Fruit fly (Drosophila melanogaster) whole organism: ENCODE results near the gene CG13599.

Experiments
- CG8478 ChIP-seq: fragments of >200 bp; optimal IDR thresholded peaks from 2 replicates; lab custom pipeline; 2018; ENCODE audit warnings: inconsistent platforms
- Dll ChIP-seq: fragments of >200 bp; optimal IDR thresholded peaks from 2 replicates; lab custom pipeline; 2017
- EcR ChIP-seq, 2 experiments: fragments of >200 bp; optimal IDR thresholded peaks; 2 replicates each; lab custom pipeline; 2017; ENCODE audit warnings: missing biosample characterization in 2 of 2, missing genetic modification characterization in 2 of 2, missing genetic modification reagents in 2 of 2
- pan ChIP-seq: fragments of >200 bp; optimal IDR thresholded peaks from 2 replicates; lab custom pipeline; 2017
- psq ChIP-seq: fragments of >200 bp; optimal IDR thresholded peaks from 2 replicates; lab custom pipeline; 2017
- usp ChIP-seq: fragments of >200 bp; optimal IDR thresholded peaks from 2 replicates; lab custom pipeline; 2017; ENCODE audit warnings: missing biosample characterization, missing genetic modification characterization, mixed read lengths

DNA sequence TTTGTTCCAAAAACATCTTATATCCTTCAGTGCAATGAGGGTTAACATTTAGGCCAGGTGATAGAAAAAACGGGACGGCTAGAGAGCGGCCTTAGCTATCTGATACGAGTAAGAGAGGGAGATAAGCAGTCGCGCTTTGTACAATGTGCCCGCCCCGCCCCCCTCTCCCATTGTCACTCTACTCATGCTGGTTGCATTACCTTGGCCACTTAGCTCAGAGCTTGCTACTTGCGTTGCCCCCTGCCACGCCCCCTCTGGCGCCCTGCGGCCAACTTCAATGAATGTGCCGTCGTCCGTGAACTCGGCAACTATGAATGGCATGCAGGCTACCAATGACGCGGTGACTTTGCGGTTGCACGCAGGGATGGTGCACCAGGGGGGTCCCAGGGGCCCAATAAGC lies 40.3 kb downstream of the CG13599 start:
- no peak for TF ChIP-seq CG8478 (lab: Kevin White, UChicago)
- no peak for TF ChIP-seq Dll (lab: Kevin White, UChicago)
- no peak for TF ChIP-seq EcR (GFP tag; optimal IDR thresholded peaks at IDR 0.05; lab: Kevin White, UChicago)
- TF ChIP-seq psq (lab: Kevin White, UChicago): no peak
- no peak for TF ChIP-seq usp (GFP tag; lab: Kevin White, UChicago)
- no peak for TF ChIP-seq pan (lab: Kevin White, UChicago)
